Worm (Caenorhabditis elegans) whole organism, L1 larva: ENCODE results near the gene sde-2.

Experiments used
- egl-27 ChIP-seq, 2 experiments: fragments of 150-350 bp in 1 of 2; sonication (generic microtip); optimal IDR thresholded peaks; 3 replicates each; lab custom pipeline; 2017 to 2018; ENCODE audit warnings: missing biosample characterization in 2 of 2, missing genetic modification characterization in 2 of 2, missing genetic modification reagents in 2 of 2
- elt-2 ChIP-seq: sonication (generic microtip); optimal IDR thresholded peaks from 2 replicates; lab custom pipeline; 2016; ENCODE audit warnings: missing genetic modification characterization, mild to moderate bottlenecking, inconsistent platforms, missing compliant biosample characterization, missing genetic modification reagents
- hpl-2 ChIP-seq: fragments of 150-350 bp; optimal IDR thresholded peaks from 2 replicates; lab custom pipeline; 2014; ENCODE audit warnings: missing biosample characterization, missing genetic modification reagents, missing genetic modification characterization
- lin-13 ChIP-seq: fragments of 150-350 bp; optimal IDR thresholded peaks from 2 replicates; lab custom pipeline; 2014; ENCODE audit warnings: missing biosample characterization, missing genetic modification reagents, missing genetic modification characterization
- lin-14 ChIP-seq: fragments of 200-800 bp; sonication (Bioruptor generic); optimal IDR thresholded peaks from 2 replicates; lab custom pipeline; 2018; ENCODE audit warnings: mild to moderate bottlenecking, missing genetic modification characterization, moderate library complexity, missing compliant biosample characterization
- mep-1 ChIP-seq: fragments of 150-350 bp; optimal IDR thresholded peaks from 2 replicates; lab custom pipeline; 2014; ENCODE audit warnings: missing biosample characterization, missing genetic modification characterization
- nhr-76 ChIP-seq: sonication (generic microtip); optimal IDR thresholded peaks from 2 replicates; lab custom pipeline; 2017; ENCODE audit warnings: missing biosample characterization, missing genetic modification characterization
- nhr-77 ChIP-seq: fragments of 150-350 bp; optimal IDR thresholded peaks from 2 replicates; lab custom pipeline; 2014; ENCODE audit warnings: missing biosample characterization, missing genetic modification characterization
- snpc-4 ChIP-seq: fragments of 150-350 bp; optimal IDR thresholded peaks from 2 replicates; lab custom pipeline; 2014; ENCODE audit warnings: missing biosample characterization, missing genetic modification characterization
- unc-30 ChIP-seq: sonication (generic microtip); optimal IDR thresholded peaks from 2 replicates; lab custom pipeline; 2017; ENCODE audit warnings: missing biosample characterization, missing genetic modification characterization
- unc-62 ChIP-seq: fragments of 150-350 bp; optimal IDR thresholded peaks from 2 replicates; lab custom pipeline; 2014; ENCODE audit warnings: missing biosample characterization, missing genetic modification reagents, missing genetic modification characterization
- xbp-1 ChIP-seq: sonication (generic microtip); optimal IDR thresholded peaks from 2 replicates; lab custom pipeline; 2016; ENCODE audit warnings: missing genetic modification characterization, missing compliant biosample characterization
- ztf-4 ChIP-seq: fragments of 150-350 bp; optimal IDR thresholded peaks from 2 replicates; lab custom pipeline; 2014; ENCODE audit warnings: missing biosample characterization, missing genetic modification characterization

- TF ChIP-seq hpl-2 (GFP tag; lab: Kevin White, UChicago) (no peak), unc-30 (tag; lab: Kevin White, UChicago) (no peak), lin-13 (GFP tag; lab: Kevin White, UChicago) (no peak), mep-1 (no peak), elt-2 (tag; lab: Kevin White, UChicago) (no peak), unc-62 (no peak), nhr-77 (tag; lab: Kevin White, UChicago) (no peak), nhr-76 (tag; lab: Kevin White, UChicago) (no peak), xbp-1 (tag; lab: Kevin White, UChicago) (no peak), lin-14 (no peak), snpc-4 (tag; lab: Kevin White, UChicago) (no peak), egl-27 (tag; optimal IDR thresholded peaks at IDR 0.05; lab: Kevin White, UChicago) (no peak), ztf-4 (tag; lab: Kevin White, UChicago) (no peak)
Measured at ce11 chrV:13600882-13601281, 26.5 kb upstream of the sde-2 start, which contains the start of gene rdy-2.
